Worm (Caenorhabditis elegans): ENCODE results near the gene T19C3.3.
A peak's percentile ranks its signal among the peaks of the same experiment; 100 is the strongest.

The T19C3.3 gene

ce11 chrIII:634618-635017 lies 20.3 kb upstream of the T19C3.3 start, which contains the start of gene fem-2:
Gene fem-2 (minus strand): TSS chrIII:634626.
- TF ChIP-seq W03F9.2 (tag; optimal IDR thresholded peaks at IDR 0.05), result peak; percentile 19
- TF ChIP-seq him-1 (tag; optimal IDR thresholded peaks at IDR 0.05), result no peak

ce11 chrIII:631421-631820 lies 17.1 kb upstream of the T19C3.3 start, which contains the start of gene T19C3.6:
Gene T19C3.6 (minus strand): TSS chrIII:631521.
- TF ChIP-seq him-1 (tag; optimal IDR thresholded peaks at IDR 0.05) (no peak), dao-5 (tag; optimal IDR thresholded peaks at IDR 0.05) (no peak), W03F9.2 (tag; optimal IDR thresholded peaks at IDR 0.05) (no peak)

ce11 chrIII:627838-628237 lies 13.5 kb upstream of the T19C3.3 start, which contains the start of gene T19C3.5:
Gene T19C3.5 (minus strand): TSS chrIII:627938.
- TF ChIP-seq W03F9.2 (tag; optimal IDR thresholded peaks at IDR 0.05) (no peak), him-1 (tag; optimal IDR thresholded peaks at IDR 0.05) (no peak), dao-5 (tag; optimal IDR thresholded peaks at IDR 0.05) (no peak)

- TF ChIP-seq dao-5 (tag; optimal IDR thresholded peaks at IDR 0.05) (no peak), W03F9.2 (tag; optimal IDR thresholded peaks at IDR 0.05) (no peak), him-1 (tag; optimal IDR thresholded peaks at IDR 0.05) (no peak)
These were observed 11.7 kb upstream of the T19C3.3 start for ce11 chrIII:626091-626490.

ce11 chrIII:623754-624153 lies 9.4 kb upstream of the T19C3.3 start:
- TF ChIP-seq him-1 (tag; optimal IDR thresholded peaks at IDR 0.05), result peak; percentile 15
- TF ChIP-seq W03F9.2 (tag; optimal IDR thresholded peaks at IDR 0.05), result peak; percentile 59
- TF ChIP-seq dao-5 (tag; optimal IDR thresholded peaks at IDR 0.05), result no peak

ce11 chrIII:620204-620718 lies 5.9 kb upstream of the T19C3.3 start, which contains the start of gene T19C3.4:
Gene T19C3.4 (minus strand): TSS chrIII:620254.
- no peak for TF ChIP-seq W03F9.2 (tag; optimal IDR thresholded peaks at IDR 0.05)

- TF ChIP-seq dao-5 (tag; optimal IDR thresholded peaks at IDR 0.05) (no peak), W03F9.2 (tag; optimal IDR thresholded peaks at IDR 0.05) (no peak), him-1 (tag; optimal IDR thresholded peaks at IDR 0.05) (no peak)
These were observed 3.1 kb upstream of the T19C3.3 start, which contains the start of gene T19C3.2 for ce11 chrIII:617467-617866. Gene T19C3.2 (minus strand): TSS chrIII:617567.

ce11 chrIII:612759-613158 lies 1.6 kb downstream of the T19C3.3 start:
- no peak for TF ChIP-seq W03F9.2 (tag; optimal IDR thresholded peaks at IDR 0.05)

- TF ChIP-seq dao-5 (tag; optimal IDR thresholded peaks at IDR 0.05) (no peak), W03F9.2 (tag; optimal IDR thresholded peaks at IDR 0.05) (no peak), him-1 (tag; optimal IDR thresholded peaks at IDR 0.05) (no peak)
These were observed 2.4 kb downstream of the T19C3.3 start for ce11 chrIII:611900-612299.

ce11 chrIII:609549-609948 lies 4.8 kb downstream of the T19C3.3 start, which contains the start of gene best-17:
Gene best-17 (minus strand): TSS chrIII:609649.
- TF ChIP-seq him-1 (tag; optimal IDR thresholded peaks at IDR 0.05) (no peak), dao-5 (tag; optimal IDR thresholded peaks at IDR 0.05) (no peak), W03F9.2 (tag; optimal IDR thresholded peaks at IDR 0.05) (no peak)

- TF ChIP-seq W03F9.2 (tag; optimal IDR thresholded peaks at IDR 0.05), result no peak
- TF ChIP-seq dao-5 (tag; optimal IDR thresholded peaks at IDR 0.05), result no peak
- TF ChIP-seq him-1 (tag; optimal IDR thresholded peaks at IDR 0.05), result no peak
These were observed 8.8 kb downstream of the T19C3.3 start, which contains the start of the genes Y55B1AR.4 and ttr-7 for ce11 chrIII:605415-606054. Gene Y55B1AR.4 (minus strand): TSS chrIII:605515. Gene ttr-7 (plus strand): TSS chrIII:606004.

ce11 chrIII:600316-600932 lies 13.9 kb downstream of the T19C3.3 start, which contains the start of gene lec-6:
Gene lec-6 (minus strand): TSS chrIII:600366.
- no peak for TF ChIP-seq him-1 (tag; optimal IDR thresholded peaks at IDR 0.05)
- no peak for TF ChIP-seq W03F9.2 (tag; optimal IDR thresholded peaks at IDR 0.05)
- TF ChIP-seq dao-5 (tag; optimal IDR thresholded peaks at IDR 0.05), result no peak

- TF ChIP-seq him-1 (tag; optimal IDR thresholded peaks at IDR 0.05) (no peak), dao-5 (tag; optimal IDR thresholded peaks at IDR 0.05) (no peak), W03F9.2 (tag; optimal IDR thresholded peaks at IDR 0.05) (no peak)
These were observed 15.1 kb downstream of the T19C3.3 start for ce11 chrIII:599279-599678.

- TF ChIP-seq dao-5 (tag; optimal IDR thresholded peaks at IDR 0.05), result no peak
- TF ChIP-seq W03F9.2 (tag; optimal IDR thresholded peaks at IDR 0.05), result no peak
- no peak for TF ChIP-seq him-1 (tag; optimal IDR thresholded peaks at IDR 0.05)
These were observed 15.7 kb downstream of the T19C3.3 start, which contains the start of gene Y55B1AR.2 for ce11 chrIII:598687-599086. Gene Y55B1AR.2 (minus strand): TSS chrIII:598787.
